Fruit fly (Drosophila melanogaster) whole organism, wandering third instar larva: ENCODE data around the gene CG45492.
"Not testable (repeated sequence)": the region's sequence is repeated elsewhere in the genome, so short reads cannot be mapped to it uniquely, and the experiment has no call there.

ENCODE experiments used
- Abd-B ChIP-seq: fragments of >200 bp; optimal IDR thresholded peaks from 2 replicates; lab custom pipeline; 2017; ENCODE audit warnings: missing biosample characterization, missing genetic modification characterization
- CG32264 ChIP-seq: fragments of 200-800 bp; sonication (Bioruptor generic); optimal IDR thresholded peaks from 2 replicates; lab custom pipeline; 2016; ENCODE audit warnings: missing biosample characterization, missing genetic modification characterization
- CG9705 ChIP-seq: fragments of 200-800 bp; sonication (Bioruptor generic); optimal IDR thresholded peaks from 2 replicates; lab custom pipeline; 2018; ENCODE audit warnings: missing biosample characterization, mild to moderate bottlenecking, missing genetic modification characterization
- CrebA ChIP-seq: fragments of 200-800 bp; sonication (Bioruptor generic); optimal IDR thresholded peaks from 2 replicates; lab custom pipeline; 2016; ENCODE audit warnings: missing biosample characterization, mild to moderate bottlenecking, missing genetic modification characterization, borderline replicate concordance
- Dif ChIP-seq: fragments of 200-275, 200-300 bp; sonication (Bioruptor generic); optimal IDR thresholded peaks from 2 replicates; lab custom pipeline; 2018; ENCODE audit warnings: missing biosample characterization, missing genetic modification characterization; ENCODE audit not compliant: partially characterized antibody
- HLH106 ChIP-seq: fragments of 200-800 bp; optimal IDR thresholded peaks from 3 replicates; lab custom pipeline; 2019; ENCODE audit warnings: missing biosample characterization, mild to moderate bottlenecking, missing genetic modification characterization, moderate library complexity
- Hnf4 ChIP-seq: fragments of 200-800 bp; sonication (Bioruptor generic); optimal IDR thresholded peaks from 2 replicates; lab custom pipeline; 2016; ENCODE audit warnings: missing biosample characterization, mild to moderate bottlenecking, missing genetic modification characterization
- Hr78 ChIP-seq: fragments of >200 bp; optimal IDR thresholded peaks from 2 replicates; lab custom pipeline; 2017; ENCODE audit warnings: missing biosample characterization, missing genetic modification characterization
- Jra ChIP-seq: sonication (Bioruptor generic); optimal IDR thresholded peaks from 2 replicates; lab custom pipeline; 2016; ENCODE audit warnings: missing biosample characterization, missing genetic modification characterization
- Mio ChIP-seq: sonication (Bioruptor generic); optimal IDR thresholded peaks from 2 replicates; lab custom pipeline; 2016; ENCODE audit warnings: missing biosample characterization, missing genetic modification characterization
- Myc ChIP-seq: fragments of >200 bp; optimal IDR thresholded peaks from 2 replicates; lab custom pipeline; 2017
- N ChIP-seq: fragments of >200 bp; optimal IDR thresholded peaks from 2 replicates; lab custom pipeline; 2018; ENCODE audit warnings: missing biosample characterization, missing external identifiers, missing genetic modification characterization
- OdsH ChIP-seq: fragments of 200-800 bp; sonication (Bioruptor generic); optimal IDR thresholded peaks from 2 replicates; lab custom pipeline; 2016; ENCODE audit warnings: missing biosample characterization, mild to moderate bottlenecking, missing genetic modification characterization
- Rel ChIP-seq, 2 experiments: fragments of 200-800 bp; sonication (Bioruptor generic) in 1 of 2; optimal IDR thresholded peaks; 2 replicates in 1 of 2; 3 replicates in 1 of 2; lab custom pipeline; 2016 to 2019; ENCODE audit warnings: mild to moderate bottlenecking in 2 of 2, missing biosample characterization in 2 of 2, missing genetic modification characterization in 2 of 2, moderate library complexity in 1 of 2
- Sp1 ChIP-seq: fragments of 200-800 bp; sonication (Bioruptor generic); optimal IDR thresholded peaks from 3 replicates; lab custom pipeline; 2019; ENCODE audit warnings: missing biosample characterization, mild to moderate bottlenecking, missing genetic modification characterization, moderate library complexity
- Vsx2 ChIP-seq: fragments of 200-300, 225-300 bp; sonication (Bioruptor generic); optimal IDR thresholded peaks from 2 replicates; lab custom pipeline; 2018; ENCODE audit warnings: missing biosample characterization, missing genetic modification characterization; ENCODE audit not compliant: partially characterized antibody
- br ChIP-seq: fragments of 200-800 bp; sonication (Bioruptor generic); optimal IDR thresholded peaks from 2 replicates; lab custom pipeline; 2016; ENCODE audit warnings: missing biosample characterization, missing genetic modification characterization
- dl ChIP-seq, 2 experiments: fragments of 175-275, 200-275 bp in 1 of 2; fragments of 200-275 bp in 1 of 2; sonication (Bioruptor generic); optimal IDR thresholded peaks; lab custom pipeline; 2018; ENCODE audit warnings: mild to moderate bottlenecking in 2 of 2, missing biosample characterization in 2 of 2, missing genetic modification characterization in 2 of 2, moderate library complexity in 2 of 2; ENCODE audit not compliant: partially characterized antibody in 2 of 2, insufficient read depth in 1 of 2
- dmrt93B ChIP-seq: fragments of 200-800 bp; sonication (Bioruptor generic); optimal IDR thresholded peaks from 2 replicates; lab custom pipeline; 2018; ENCODE audit warnings: missing biosample characterization, mild to moderate bottlenecking, missing genetic modification characterization
- dsf ChIP-seq: sonication (Bioruptor generic); optimal IDR thresholded peaks from 2 replicates; lab custom pipeline; 2016; ENCODE audit warnings: missing biosample characterization, missing genetic modification characterization, borderline replicate concordance
- ey ChIP-seq: fragments of 200-800 bp; sonication (Bioruptor generic); optimal IDR thresholded peaks from 2 replicates; lab custom pipeline; 2016; ENCODE audit warnings: missing biosample characterization, missing genetic modification characterization
- foxo ChIP-seq, 2 experiments: fragments of 200-800 bp; sonication (Bioruptor generic); optimal IDR thresholded peaks; 2 replicates in 1 of 2; 3 replicates in 1 of 2; lab custom pipeline; 2016 to 2017; ENCODE audit warnings: missing biosample characterization in 2 of 2, missing genetic modification characterization in 2 of 2
- fru ChIP-seq: fragments of 200-800 bp; sonication (Bioruptor generic); optimal IDR thresholded peaks from 3 replicates; lab custom pipeline; 2016; ENCODE audit warnings: missing biosample characterization, mild to moderate bottlenecking, missing genetic modification characterization
- h ChIP-seq: fragments of 200-800 bp; sonication (Bioruptor generic); optimal IDR thresholded peaks from 3 replicates; lab custom pipeline; 2016; ENCODE audit warnings: missing biosample characterization, mild to moderate bottlenecking, missing genetic modification characterization
- jim ChIP-seq: fragments of 175-275, 200-325 bp; sonication (Bioruptor generic); optimal IDR thresholded peaks from 2 replicates; lab custom pipeline; 2016; ENCODE audit warnings: missing biosample characterization, mild to moderate bottlenecking, missing genetic modification characterization
- lola ChIP-seq: fragments of >200 bp; optimal IDR thresholded peaks from 2 replicates; lab custom pipeline; 2017; ENCODE audit warnings: missing biosample characterization, missing genetic modification characterization
- pan ChIP-seq: fragments of >200 bp; optimal IDR thresholded peaks from 2 replicates; lab custom pipeline; 2017
- psq ChIP-seq: fragments of 200-800 bp; sonication (Bioruptor generic); optimal IDR thresholded peaks from 3 replicates; lab custom pipeline; 2017; ENCODE audit warnings: missing biosample characterization, mild to moderate bottlenecking, missing genetic modification characterization, moderate library complexity
- rgr ChIP-seq: fragments of 200-800 bp; sonication (Bioruptor generic); optimal IDR thresholded peaks from 3 replicates; lab custom pipeline; 2016; ENCODE audit warnings: missing biosample characterization, mild to moderate bottlenecking, missing genetic modification characterization
- tai ChIP-seq: sonication (Bioruptor generic); optimal IDR thresholded peaks from 2 replicates; lab custom pipeline; 2016; ENCODE audit warnings: missing biosample characterization, missing genetic modification characterization

CG45492 gene

dm6 chrX:19944047-19944446 is at the start of gene CG45492:
TSS of gene CG45492 (minus strand) at chrX:19944147.
- TF ChIP-seq h (GFP tag; lab: Kevin White, UChicago); foxo (GFP tag; optimal IDR thresholded peaks at IDR 0.05; lab: Kevin White, UChicago); CrebA (GFP tag; lab: Kevin White, UChicago): not testable (repeated sequence)

dm6 chrX:19964215-19964614 is 20.3 kb upstream of the CG45492 start:
- TF ChIP-seq Myc (lab: Kevin White, UChicago) (no peak), br (peak; percentile 43), Abd-B (GFP tag; lab: Kevin White, UChicago) (no peak), rgr (GFP tag; lab: Kevin White, UChicago) (peak; percentile 29), dl (GFP tag; optimal IDR thresholded peaks at IDR 0.05; lab: Kevin White, UChicago; ENCODE audit: insufficient read depth in 1 of 2, partially characterized antibody in 2 of 2) (no peak), Hnf4 (GFP tag; lab: Kevin White, UChicago) (peak; percentile 21), Jra (GFP tag; lab: Kevin White, UChicago) (no peak), ey (GFP tag; lab: Kevin White, UChicago) (peak; percentile 57), CrebA (GFP tag; lab: Kevin White, UChicago) (no peak), psq (peak; percentile 32), Sp1 (GFP tag; lab: Kevin White, UChicago) (peak; percentile 31), tai (GFP tag; lab: Kevin White, UChicago) (peak; percentile 18), h (GFP tag; lab: Kevin White, UChicago) (peak; percentile 33), foxo (GFP tag; optimal IDR thresholded peaks at IDR 0.05; lab: Kevin White, UChicago) (peak in 1 of 2 experiments; percentile 61), Mio (GFP tag; lab: Kevin White, UChicago) (no peak), OdsH (peak; percentile 40), N (GFP tag; lab: Kevin White, UChicago) (no peak), pan (lab: Kevin White, UChicago) (no peak), fru (peak; percentile 49), HLH106 (tag; lab: Kevin White, UChicago) (peak; percentile 32)

- TF ChIP-seq Hnf4 (GFP tag; lab: Kevin White, UChicago), result no peak
- no peak for TF ChIP-seq Rel (GFP tag; optimal IDR thresholded peaks at IDR 0.05; lab: Kevin White, UChicago)
- no peak for TF ChIP-seq Rel (tag; optimal IDR thresholded peaks at IDR 0.05; lab: Kevin White, UChicago)
Observed at dm6 chrX:19960881-19961347, 17.0 kb upstream of the CG45492 start, which contains the start of gene Nep3. TSS of gene Nep3 (plus strand) at chrX:19961297.

- no peak for TF ChIP-seq lola (GFP tag; lab: Kevin White, UChicago)
- no peak for TF ChIP-seq fru
- TF ChIP-seq Dif (GFP tag; lab: Kevin White, UChicago), result no peak
- TF ChIP-seq psq, result no peak
- no peak for TF ChIP-seq br
- no peak for TF ChIP-seq dmrt93B (GFP tag; lab: Kevin White, UChicago)
- no peak for TF ChIP-seq dsf
- TF ChIP-seq rgr (GFP tag; lab: Kevin White, UChicago), result no peak
- TF ChIP-seq dl (GFP tag; optimal IDR thresholded peaks at IDR 0.05; lab: Kevin White, UChicago; ENCODE audit: insufficient read depth in 1 of 2, partially characterized antibody in 2 of 2), result no peak
- TF ChIP-seq N (GFP tag; lab: Kevin White, UChicago), result no peak
- TF ChIP-seq CG32264 (GFP tag; lab: Kevin White, UChicago), result no peak
- no peak for TF ChIP-seq CrebA (GFP tag; lab: Kevin White, UChicago)
- TF ChIP-seq CG9705 (GFP tag; lab: Kevin White, UChicago), result no peak
- no peak for TF ChIP-seq Hr78 (GFP tag; lab: Kevin White, UChicago)
- TF ChIP-seq foxo (GFP tag; optimal IDR thresholded peaks at IDR 0.05; lab: Kevin White, UChicago), result no peak
- TF ChIP-seq OdsH, result no peak
- no peak for TF ChIP-seq jim (GFP tag; lab: Kevin White, UChicago)
- no peak for TF ChIP-seq pan (lab: Kevin White, UChicago)
Observed at dm6 chrX:19959353-19959969, 15.5 kb upstream of the CG45492 start, which contains the start of gene CG12655. TSS of gene CG12655 (minus strand) at chrX:19959403.

- not testable (repeated sequence) for TF ChIP-seq foxo (GFP tag; optimal IDR thresholded peaks at IDR 0.05; lab: Kevin White, UChicago); Vsx2 (GFP tag; lab: Kevin White, UChicago); Jra (GFP tag; lab: Kevin White, UChicago)
Observed at dm6 chrX:19958242-19958641, 14.3 kb upstream of the CG45492 start, which contains the start of gene CG43784. TSS of gene CG43784 (minus strand) at chrX:19958342.
